Fruit fly (Drosophila melanogaster) whole organism, embryonic: Measurements from ENCODE around the gene Ser.

Source experiments
- Asciz ChIP-seq: fragments of 200-800 bp; sonication (Bioruptor generic); optimal IDR thresholded peaks from 2 replicates; lab custom pipeline; 2017; ENCODE audit warnings: missing biosample characterization, mild to moderate bottlenecking, missing genetic modification characterization, missing genetic modification reagents
- B-H1 ChIP-seq: fragments of 200-800 bp; sonication (Bioruptor generic); IDR thresholded peaks from 3 replicates; pipeline ENCODE4 v1.3.6; 2022; ENCODE audit warnings: missing biosample characterization, missing genetic modification characterization
- Bdp1 ChIP-seq: fragments of 200-800 bp; sonication (Bioruptor generic); optimal IDR thresholded peaks from 3 replicates; lab custom pipeline; 2016; ENCODE audit warnings: missing biosample characterization, missing genetic modification characterization
- CG1024 ChIP-seq: fragments of 200-800 bp; sonication (Bioruptor generic); IDR thresholded peaks from 2 replicates; pipeline ENCODE4 v1.3.6; 2022; ENCODE audit warnings: missing biosample characterization, missing genetic modification characterization
- CG11723 ChIP-seq: fragments of 200-800 bp; sonication (Bioruptor generic); optimal IDR thresholded peaks from 2 replicates; lab custom pipeline; 2017; ENCODE audit warnings: missing biosample characterization, mild to moderate bottlenecking, missing genetic modification characterization
- CG12391 ChIP-seq: fragments of 200-800 bp; sonication (Bioruptor generic); optimal IDR thresholded peaks from 3 replicates; lab custom pipeline; 2018; ENCODE audit warnings: missing biosample characterization, mild to moderate bottlenecking, missing genetic modification characterization, moderate library complexity
- CG13123 ChIP-seq: fragments of 200-800 bp; sonication (Bioruptor generic); optimal IDR thresholded peaks from 2 replicates; lab custom pipeline; 2016; ENCODE audit warnings: missing biosample characterization, missing genetic modification characterization
- CG13775 ChIP-seq: fragments of 200-800 bp; sonication (Bioruptor generic); optimal IDR thresholded peaks from 3 replicates; lab custom pipeline; 2017; ENCODE audit warnings: missing biosample characterization, mild to moderate bottlenecking, missing genetic modification characterization
- CG14441 ChIP-seq: fragments of 200-800 bp; sonication (Bioruptor generic); IDR thresholded peaks from 2 replicates; pipeline ENCODE4 v1.3.6; 2022; ENCODE audit warnings: missing biosample characterization, missing genetic modification characterization
- CG18476 ChIP-seq: fragments of 200-800 bp; sonication (Bioruptor generic); optimal IDR thresholded peaks from 2 replicates; lab custom pipeline; 2016; ENCODE audit warnings: missing biosample characterization, mild to moderate bottlenecking, missing genetic modification characterization
- CG2120 ChIP-seq: fragments of 200-800 bp; sonication (Bioruptor generic); optimal IDR thresholded peaks from 3 replicates; lab custom pipeline; 2016; ENCODE audit warnings: missing biosample characterization, missing genetic modification characterization
- CG31365 ChIP-seq: fragments of 200-800 bp; sonication (Bioruptor generic); optimal IDR thresholded peaks from 2 replicates; lab custom pipeline; 2018; ENCODE audit warnings: missing biosample characterization, mild to moderate bottlenecking, missing genetic modification characterization
- CG3163 ChIP-seq: fragments of 200-800 bp; sonication (Bioruptor generic); optimal IDR thresholded peaks from 3 replicates; lab custom pipeline; 2016; ENCODE audit warnings: missing biosample characterization, missing genetic modification characterization
- CG3281 ChIP-seq: fragments of 200-800 bp; sonication (Bioruptor generic); optimal IDR thresholded peaks from 3 replicates; lab custom pipeline; 2017; ENCODE audit warnings: missing biosample characterization, mild to moderate bottlenecking, missing genetic modification characterization
- CG4404 ChIP-seq: fragments of 200-800 bp; sonication (Bioruptor generic); IDR thresholded peaks from 2 replicates; pipeline ENCODE4 v1.3.6; 2022; ENCODE audit warnings: missing biosample characterization, missing genetic modification characterization
- CG4617 ChIP-seq: fragments of 200-800 bp; sonication (Bioruptor generic); optimal IDR thresholded peaks from 3 replicates; lab custom pipeline; 2016; ENCODE audit warnings: missing biosample characterization, missing genetic modification characterization, borderline replicate concordance
- CG4707 ChIP-seq: fragments of 200-800 bp; sonication (Bioruptor generic); optimal IDR thresholded peaks from 2 replicates; lab custom pipeline; 2018; ENCODE audit warnings: missing biosample characterization, mild to moderate bottlenecking, missing genetic modification characterization, moderate library complexity
- CG6689 ChIP-seq: fragments of 200-800 bp; sonication (Bioruptor generic); IDR thresholded peaks from 2 replicates; pipeline ENCODE4 v1.3.6; 2022; ENCODE audit warnings: missing biosample characterization, missing genetic modification characterization
- CG6854 ChIP-seq: fragments of 200-800 bp; sonication (Bioruptor generic); optimal IDR thresholded peaks from 3 replicates; lab custom pipeline; 2017; ENCODE audit warnings: missing biosample characterization, mild to moderate bottlenecking, missing genetic modification characterization
- CG8388 ChIP-seq: fragments of 200-800 bp; sonication (Bioruptor generic); optimal IDR thresholded peaks from 2 replicates; lab custom pipeline; 2019; ENCODE audit warnings: missing biosample characterization, mild to moderate bottlenecking, missing genetic modification characterization, moderate library complexity
- CG8765 ChIP-seq: fragments of 200-800 bp; sonication (Bioruptor generic); IDR thresholded peaks from 2 replicates; pipeline ENCODE4 v1.3.6; 2022; ENCODE audit warnings: missing biosample characterization, missing genetic modification characterization
- CoRest ChIP-seq: fragments of 200-800 bp; sonication (Bioruptor generic); optimal IDR thresholded peaks from 3 replicates; lab custom pipeline; 2018; ENCODE audit warnings: missing biosample characterization, mild to moderate bottlenecking, missing genetic modification characterization, moderate library complexity
- Doc2 ChIP-seq: fragments of 200-800 bp; sonication (Bioruptor generic); IDR thresholded peaks from 2 replicates; pipeline ENCODE4 v1.3.6; 2022; ENCODE audit warnings: missing biosample characterization, missing genetic modification characterization
- Drgx ChIP-seq: fragments of 200-800 bp; sonication (Bioruptor generic); IDR thresholded peaks from 2 replicates; pipeline ENCODE4 v1.3.6; 2022; ENCODE audit warnings: missing biosample characterization, missing genetic modification characterization
- H15 ChIP-seq: fragments of 200-800 bp; sonication (Bioruptor generic); IDR thresholded peaks from 3 replicates; pipeline ENCODE4 v1.3.6; 2022; ENCODE audit warnings: missing biosample characterization, missing genetic modification characterization
- Hsf ChIP-seq: fragments of 200-800 bp; sonication (Bioruptor generic); optimal IDR thresholded peaks from 3 replicates; lab custom pipeline; 2016; ENCODE audit warnings: missing biosample characterization, missing genetic modification characterization
- Meics ChIP-seq: fragments of 200-800 bp; sonication (Bioruptor generic); optimal IDR thresholded peaks from 2 replicates; lab custom pipeline; 2017; ENCODE audit warnings: missing biosample characterization, mild to moderate bottlenecking, missing genetic modification characterization
- NC2α ChIP-seq: fragments of 200-800 bp; sonication (Bioruptor generic); optimal IDR thresholded peaks from 2 replicates; lab custom pipeline; 2016; ENCODE audit warnings: missing biosample characterization, missing genetic modification characterization
- Optix ChIP-seq: fragments of 200-800 bp; sonication (Bioruptor generic); IDR thresholded peaks from 3 replicates; pipeline ENCODE4 v1.3.6; 2022; ENCODE audit warnings: missing biosample characterization, missing genetic modification characterization
- Poxn ChIP-seq: fragments of 200-800 bp; sonication (Bioruptor generic); IDR thresholded peaks from 2 replicates; pipeline ENCODE4 v1.3.6; 2022; ENCODE audit warnings: missing biosample characterization, missing genetic modification characterization
- Ravus ChIP-seq: fragments of 200-800 bp; sonication (Bioruptor generic); IDR thresholded peaks from 2 replicates; pipeline ENCODE4 v1.3.6; 2022; ENCODE audit warnings: missing biosample characterization, missing genetic modification characterization
- Sin3A ChIP-seq: fragments of >200 bp; optimal IDR thresholded peaks from 2 replicates; lab custom pipeline; 2018
- Taf1 ChIP-seq: fragments of 200-800 bp; sonication (Bioruptor generic); IDR thresholded peaks from 2 replicates; pipeline ENCODE4 v1.3.6; 2022; ENCODE audit warnings: missing biosample characterization, missing genetic modification characterization
- ab ChIP-seq: fragments of 200-800 bp; sonication (Bioruptor generic); optimal IDR thresholded peaks from 2 replicates; lab custom pipeline; 2016; ENCODE audit warnings: missing biosample characterization, missing genetic modification characterization
- ap ChIP-seq: fragments of 200-800 bp; sonication (Bioruptor generic); IDR thresholded peaks from 2 replicates; pipeline ENCODE4 v1.3.6; 2022; ENCODE audit warnings: missing biosample characterization, missing genetic modification characterization
- ems ChIP-seq: fragments of 200-800 bp; sonication (Bioruptor generic); optimal IDR thresholded peaks from 3 replicates; lab custom pipeline; 2016; ENCODE audit warnings: missing biosample characterization, missing genetic modification characterization
- gem ChIP-seq: fragments of 200-800 bp; sonication (Bioruptor generic); optimal IDR thresholded peaks from 2 replicates; lab custom pipeline; 2019; ENCODE audit warnings: missing biosample characterization, mild to moderate bottlenecking, missing genetic modification characterization, moderate library complexity
- gt ChIP-seq: fragments of 200-800 bp; sonication (Bioruptor generic); IDR thresholded peaks from 2 replicates; pipeline ENCODE4 v1.3.6; 2022; ENCODE audit warnings: missing biosample characterization, missing genetic modification characterization
- inv ChIP-seq: fragments of 200-800 bp; sonication (Bioruptor generic); IDR thresholded peaks from 2 replicates; pipeline ENCODE4 v1.3.6; 2022; ENCODE audit warnings: missing biosample characterization, missing genetic modification characterization; ENCODE audit not compliant: partially characterized antibody
- kah ChIP-seq: fragments of 200-800 bp; sonication (Bioruptor generic); optimal IDR thresholded peaks from 2 replicates; lab custom pipeline; 2018; ENCODE audit warnings: missing biosample characterization, mild to moderate bottlenecking, missing genetic modification characterization
- kay ChIP-seq: fragments of 200-800 bp; sonication (Bioruptor generic); optimal IDR thresholded peaks from 2 replicates; lab custom pipeline; 2016; ENCODE audit warnings: missing biosample characterization, missing genetic modification characterization
- mirr ChIP-seq: fragments of 200-800 bp; sonication (Bioruptor generic); optimal IDR thresholded peaks from 3 replicates; lab custom pipeline; 2018; ENCODE audit warnings: missing biosample characterization, mild to moderate bottlenecking, missing genetic modification characterization
- pros ChIP-seq: fragments of 200-800 bp; sonication (Bioruptor generic); optimal IDR thresholded peaks from 3 replicates; lab custom pipeline; 2019; ENCODE audit warnings: missing biosample characterization, mild to moderate bottlenecking, missing genetic modification characterization, moderate library complexity
- sima ChIP-seq: fragments of 200-800 bp; sonication (Bioruptor generic); optimal IDR thresholded peaks from 2 replicates; lab custom pipeline; 2016; ENCODE audit warnings: missing biosample characterization, missing genetic modification characterization
- slbo ChIP-seq: fragments of 200-800 bp; sonication (Bioruptor generic); IDR thresholded peaks from 2 replicates; pipeline ENCODE4 v1.3.6; 2022; ENCODE audit warnings: missing biosample characterization, missing genetic modification characterization
- sqz ChIP-seq: fragments of 200-800 bp; sonication (Bioruptor generic); optimal IDR thresholded peaks from 3 replicates; lab custom pipeline; 2018; ENCODE audit warnings: missing biosample characterization, mild to moderate bottlenecking, missing genetic modification characterization
- ssp ChIP-seq: fragments of 200-800 bp; sonication (Bioruptor generic); IDR thresholded peaks from 2 replicates; pipeline ENCODE4 v1.3.6; 2022; ENCODE audit warnings: missing biosample characterization, missing genetic modification characterization
- tup ChIP-seq: fragments of 200-800 bp; sonication (Bioruptor generic); optimal IDR thresholded peaks from 2 replicates; lab custom pipeline; 2016; ENCODE audit warnings: missing biosample characterization, mild to moderate bottlenecking, missing genetic modification characterization, moderate library complexity
- twi ChIP-seq: fragments of 200-800 bp; optimal IDR thresholded peaks from 2 replicates; lab custom pipeline; 2019; ENCODE audit warnings: missing biosample characterization, mild to moderate bottlenecking, missing genetic modification characterization, moderate library complexity
- z ChIP-seq: fragments of 200-800 bp; sonication (Bioruptor generic); IDR thresholded peaks from 3 replicates; pipeline ENCODE4 v1.3.6; 2022; ENCODE audit warnings: missing biosample characterization, missing genetic modification characterization
- zf30C ChIP-seq: fragments of 200-800 bp; sonication (Bioruptor generic); optimal IDR thresholded peaks from 3 replicates; lab custom pipeline; 2018; ENCODE audit warnings: missing biosample characterization, mild to moderate bottlenecking, missing genetic modification characterization

Ser gene

dm6 chr3R:27238438-27239301 is 44.6 kb upstream of the Ser start, which contains the start of the genes CG31064 and PolA2 (continued):
- no peak for TF ChIP-seq CG6689 (GFP tag; lab: Robert Waterston, UW)
- no peak for TF ChIP-seq CG18476
- TF ChIP-seq Taf1: no peak
- TF ChIP-seq CG3281: no peak
- peak; percentile 22 for TF ChIP-seq CoRest (tag; lab: Kevin White, UChicago)
- no peak for TF ChIP-seq Bdp1 (GFP tag; lab: Kevin White, UChicago)
- TF ChIP-seq Asciz (GFP tag; lab: Kevin White, UChicago): no peak
- TF ChIP-seq CG8765 (GFP tag; lab: Robert Waterston, UW): no peak
- no peak for TF ChIP-seq CG3163
- TF ChIP-seq Optix (GFP tag; lab: Robert Waterston, UW): 0 out of 3 replicates have a peak, but pooled peaks have one; percentile 5
- no peak for TF ChIP-seq Meics (GFP tag; lab: Kevin White, UChicago)
- no peak for TF ChIP-seq twi (tag; lab: Kevin White, UChicago)
- 0 out of 2 replicates have a peak, but pooled peaks have one; percentile 28 for TF ChIP-seq CG4404 (GFP tag; lab: Robert Waterston, UW)
- no peak for TF ChIP-seq CG1024 (GFP tag; lab: Robert Waterston, UW)
- no peak for TF ChIP-seq CG6854 (GFP tag; lab: Kevin White, UChicago)
- no peak for TF ChIP-seq B-H1 (GFP tag; lab: Robert Waterston, UW)
- 0 out of 2 replicates have a peak, but pooled peaks have one; percentile 30 for TF ChIP-seq ssp (GFP tag; lab: Robert Waterston, UW)
- peak; percentile 66 for TF ChIP-seq Sin3A
- no peak for TF ChIP-seq Doc2 (GFP tag; lab: Robert Waterston, UW)
- peak; percentile 23; the same call in 1 of the 2 replicates for TF ChIP-seq slbo (GFP tag; lab: Robert Waterston, UW)
- no peak for TF ChIP-seq kay (GFP tag; lab: Kevin White, UChicago)
- TF ChIP-seq kah (GFP tag; lab: Kevin White, UChicago): peak; percentile 59
- TF ChIP-seq NC2α (GFP tag; lab: Kevin White, UChicago): no peak
- no peak for TF ChIP-seq zf30C
- TF ChIP-seq CG4707 (GFP tag; lab: Kevin White, UChicago): peak; percentile 10
- TF ChIP-seq CG13123 (GFP tag; lab: Kevin White, UChicago): no peak
- no peak for TF ChIP-seq gem (tag; lab: Kevin White, UChicago)
- TF ChIP-seq CG14441 (GFP tag; lab: Robert Waterston, UW): no peak
- no peak for TF ChIP-seq sima (GFP tag; lab: Kevin White, UChicago)
- TF ChIP-seq tup (GFP tag; lab: Kevin White, UChicago): no peak
- no peak for TF ChIP-seq z (GFP tag; lab: Robert Waterston, UW)
- TF ChIP-seq sqz: no peak
- TF ChIP-seq Hsf (GFP tag; lab: Kevin White, UChicago): peak; percentile 3
- TF ChIP-seq CG2120: no peak
- TF ChIP-seq CG12391 (tag; lab: Kevin White, UChicago): peak; percentile 3
- TF ChIP-seq gt: no peak
- no peak for TF ChIP-seq ems (GFP tag; lab: Kevin White, UChicago)
- no peak for TF ChIP-seq ap (GFP tag; lab: Robert Waterston, UW)
- no peak for TF ChIP-seq mirr (GFP tag; lab: Kevin White, UChicago)
- no peak for TF ChIP-seq pros (GFP tag; lab: Kevin White, UChicago)
- no peak for TF ChIP-seq CG31365
- peak; percentile 35 for TF ChIP-seq CG4617 (GFP tag; lab: Kevin White, UChicago)
- no peak for TF ChIP-seq Drgx
- no peak for TF ChIP-seq Ravus (GFP tag; lab: Robert Waterston, UW)
- no peak for TF ChIP-seq CG8388 (GFP tag; lab: Kevin White, UChicago)
- no peak for TF ChIP-seq ab (GFP tag; lab: Kevin White, UChicago)
- no peak for TF ChIP-seq CG13775 (GFP tag; lab: Kevin White, UChicago)
- no peak for TF ChIP-seq Poxn (GFP tag; lab: Robert Waterston, UW)
- TF ChIP-seq CG11723 (GFP tag; lab: Kevin White, UChicago): no peak
- peak; percentile 60; the same call in 1 of the 2 replicates for TF ChIP-seq inv (GFP tag; lab: Robert Waterston, UW)
- TF ChIP-seq H15 (GFP tag; lab: Robert Waterston, UW): no peak
